Fruit fly (Drosophila melanogaster): ENCODE measurements around the gene CG13375.

dm6 chrX:336659-337266, 42.0 kb upstream of the CG13375 start:
- TF ChIP-seq CG10274 (GFP tag; optimal IDR thresholded peaks at IDR 0.05) (no peak), CG3065 (GFP tag; optimal IDR thresholded peaks at IDR 0.05) (no peak), Nf-YC (tag; optimal IDR thresholded peaks at IDR 0.05) (no peak)
